Worm (Caenorhabditis elegans) whole organism, L4 larva: Measurements from ENCODE around the gene F35H10.2.
A peak's percentile ranks its signal among the peaks of the same experiment; 100 is the strongest.

Source experiments
- T20F7.1 ChIP-seq: fragments of 200-800 bp; sonication (Bioruptor generic); optimal IDR thresholded peaks from 2 replicates; lab custom pipeline; 2018; ENCODE audit warnings: mild to moderate bottlenecking, missing genetic modification characterization, missing compliant biosample characterization
- ama-1 ChIP-seq: fragments of 150-350 bp; optimal IDR thresholded peaks from 2 replicates; lab custom pipeline; 2014; ENCODE audit warnings: inconsistent platforms, mixed read lengths
- arid-1 ChIP-seq: fragments of 200-800 bp; sonication (Bioruptor generic); conservative IDR thresholded peaks from 2 replicates; pipeline ENCODE4 v1.3.6; 2022; ENCODE audit warnings: missing genetic modification reagents, missing genetic modification characterization, missing compliant biosample characterization
- ceh-28 ChIP-seq: fragments of 150-350 bp; optimal IDR thresholded peaks from 2 replicates; lab custom pipeline; 2014; ENCODE audit warnings: missing biosample characterization, missing genetic modification reagents, missing genetic modification characterization
- ceh-44 ChIP-seq: fragments of 200-800 bp; sonication (Bioruptor generic); IDR thresholded peaks from 2 replicates; pipeline ENCODE4 v1.3.6; 2022; ENCODE audit warnings: missing genetic modification reagents, missing genetic modification characterization, missing compliant biosample characterization
- ceh-62 ChIP-seq: sonication (generic microtip); optimal IDR thresholded peaks from 2 replicates; lab custom pipeline; 2017; ENCODE audit warnings: missing biosample characterization, missing genetic modification characterization
- daf-12 ChIP-seq: fragments of 150-350 bp; optimal IDR thresholded peaks from 2 replicates; lab custom pipeline; 2014; ENCODE audit warnings: missing biosample characterization, missing genetic modification reagents, missing genetic modification characterization
- daf-16 ChIP-seq, 3 experiments: sonication (generic microtip); optimal IDR thresholded peaks; 2 replicates each; lab custom pipeline; 2016 to 2017; ENCODE audit warnings: missing genetic modification characterization in 3 of 3, missing genetic modification reagents in 3 of 3, mild to moderate bottlenecking in 2 of 3, missing compliant biosample characterization in 2 of 3, missing biosample characterization in 1 of 3, moderate library complexity in 1 of 3
- dpl-1 ChIP-seq: fragments of 150-350 bp; optimal IDR thresholded peaks from 2 replicates; lab custom pipeline; 2014; ENCODE audit warnings: missing biosample characterization, missing genetic modification reagents, missing genetic modification characterization
- dve-1 ChIP-seq: sonication (generic microtip); optimal IDR thresholded peaks from 2 replicates; lab custom pipeline; 2017; ENCODE audit warnings: antibody characterized with exemption, mild to moderate bottlenecking, missing genetic modification characterization, missing compliant biosample characterization; ENCODE audit not compliant: insufficient read depth
- egl-27 ChIP-seq: sonication (generic microtip); optimal IDR thresholded peaks from 3 replicates; lab custom pipeline; 2017; ENCODE audit warnings: missing biosample characterization, missing genetic modification reagents, missing genetic modification characterization
- hlh-11 ChIP-seq: fragments of 200-800 bp; sonication (Bioruptor generic); optimal IDR thresholded peaks from 2 replicates; lab custom pipeline; 2018; ENCODE audit warnings: mild to moderate bottlenecking, missing genetic modification characterization, missing compliant biosample characterization
- hlh-30 ChIP-seq: sonication (generic microtip); optimal IDR thresholded peaks from 2 replicates; lab custom pipeline; 2017; ENCODE audit warnings: antibody characterized with exemption, mild to moderate bottlenecking, missing genetic modification characterization, missing compliant biosample characterization; ENCODE audit not compliant: insufficient read depth
- lim-7 ChIP-seq: fragments of 200-800 bp; sonication (Bioruptor generic); IDR thresholded peaks from 2 replicates; pipeline ENCODE4 v1.3.6; 2022; ENCODE audit warnings: missing genetic modification characterization, missing compliant biosample characterization
- lin-13 ChIP-seq: fragments of 150-350 bp; optimal IDR thresholded peaks from 2 replicates; lab custom pipeline; 2014; ENCODE audit warnings: missing biosample characterization, missing genetic modification reagents, missing genetic modification characterization
- lin-15B ChIP-seq: fragments of 150-350 bp; sonication (generic microtip); optimal IDR thresholded peaks from 3 replicates; lab custom pipeline; 2014; ENCODE audit warnings: missing biosample characterization, missing genetic modification characterization
- lin-38 ChIP-seq: fragments of 200-800 bp; sonication (Bioruptor generic); IDR thresholded peaks from 2 replicates; pipeline ENCODE4 v1.3.6; 2022; ENCODE audit warnings: missing genetic modification reagents, missing genetic modification characterization, missing compliant biosample characterization
- lir-3 ChIP-seq: sonication (generic microtip); optimal IDR thresholded peaks from 2 replicates; lab custom pipeline; 2016; ENCODE audit warnings: mild to moderate bottlenecking, missing genetic modification characterization, missing compliant biosample characterization
- lsy-2 ChIP-seq, 2 experiments: fragments of 150-350 bp in 1 of 2; sonication (generic microtip) in 1 of 2; optimal IDR thresholded peaks; 2 replicates each; lab custom pipeline; 2014 to 2017; ENCODE audit warnings: missing biosample characterization in 2 of 2, missing genetic modification characterization in 2 of 2
- mdl-1 ChIP-seq, 2 experiments: fragments of 150-350 bp in 1 of 2; sonication (generic microtip) in 1 of 2; optimal IDR thresholded peaks; 2 replicates each; lab custom pipeline; 2014 to 2017; ENCODE audit warnings: missing biosample characterization in 2 of 2, missing genetic modification characterization in 2 of 2
- mep-1 ChIP-seq: fragments of 150-350 bp; sonication (generic microtip); optimal IDR thresholded peaks from 3 replicates; lab custom pipeline; 2014; ENCODE audit warnings: missing biosample characterization, missing genetic modification characterization
- mes-2 ChIP-seq: sonication (generic microtip); optimal IDR thresholded peaks from 2 replicates; lab custom pipeline; 2016; ENCODE audit warnings: missing genotype, mild to moderate bottlenecking, missing genetic modification characterization, missing compliant biosample characterization; ENCODE audit not compliant: poor library complexity, severe bottlenecking
- nhr-102 ChIP-seq: sonication (generic microtip); optimal IDR thresholded peaks from 2 replicates; lab custom pipeline; 2016; ENCODE audit warnings: mild to moderate bottlenecking, missing genetic modification characterization, moderate library complexity, missing compliant biosample characterization
- nhr-25 ChIP-seq: sonication (generic microtip); optimal IDR thresholded peaks from 2 replicates; lab custom pipeline; 2017; ENCODE audit warnings: missing genetic modification characterization, mild to moderate bottlenecking, missing compliant biosample characterization, antibody characterized with exemption, moderate library complexity, borderline replicate concordance; ENCODE audit not compliant: insufficient read depth
- nhr-28 ChIP-seq: fragments of 150-350 bp; optimal IDR thresholded peaks from 2 replicates; lab custom pipeline; 2014; ENCODE audit warnings: missing biosample characterization, missing genetic modification characterization
- nhr-42 ChIP-seq: fragments of 200-800 bp; sonication (Bioruptor generic); IDR thresholded peaks from 2 replicates; pipeline ENCODE4 v1.3.6; 2022; ENCODE audit warnings: missing genetic modification characterization, missing compliant biosample characterization
- nhr-6 ChIP-seq: fragments of 150-350 bp; optimal IDR thresholded peaks from 2 replicates; lab custom pipeline; 2014; ENCODE audit warnings: missing biosample characterization, missing genetic modification characterization
- pha-4 ChIP-seq, 2 experiments: fragments of 150-350 bp in 1 of 2; fragments of 200-800 bp in 1 of 2; sonication (Bioruptor generic) in 1 of 2; IDR thresholded peaks in 1 of 2; optimal IDR thresholded peaks in 1 of 2; 2 replicates each; pipeline versions ENCODE4 v1.3.6 to Lab custom; 2014 to 2022; ENCODE audit warnings: missing genetic modification characterization in 2 of 2, missing genetic modification reagents in 2 of 2, missing biosample characterization in 1 of 2, missing compliant biosample characterization in 1 of 2
- rbr-2 ChIP-seq: sonication (generic microtip); optimal IDR thresholded peaks from 2 replicates; lab custom pipeline; 2016; ENCODE audit warnings: missing genotype, missing genetic modification characterization, missing compliant biosample characterization
- saeg-2 ChIP-seq: fragments of 200-800 bp; sonication (Bioruptor generic); IDR thresholded peaks from 2 replicates; pipeline ENCODE4 v1.3.6; 2022; ENCODE audit warnings: missing genetic modification reagents, missing genetic modification characterization, missing compliant biosample characterization
- unc-130 ChIP-seq: sonication (generic microtip); optimal IDR thresholded peaks from 2 replicates; lab custom pipeline; 2016; ENCODE audit warnings: missing genetic modification reagents, missing genetic modification characterization, missing compliant biosample characterization
- unc-39 ChIP-seq: sonication (generic microtip); optimal IDR thresholded peaks from 2 replicates; lab custom pipeline; 2017; ENCODE audit warnings: missing biosample characterization, missing genetic modification characterization
- unc-62 ChIP-seq, 3 experiments: fragments of 150-350 bp in 1 of 3; sonication (generic microtip); optimal IDR thresholded peaks in 2 of 3; peaks in 1 of 3; 1 replicate in 1 of 3; 2 replicates in 2 of 3; lab custom pipeline; 2014 to 2017; ENCODE audit warnings: missing biosample characterization in 3 of 3, missing genetic modification characterization in 3 of 3, missing genetic modification reagents in 3 of 3, missing genotype in 1 of 3
- zip-11 ChIP-seq: fragments of 200-800 bp; sonication (Bioruptor generic); IDR thresholded peaks from 2 replicates; pipeline ENCODE4 v1.3.6; 2022; ENCODE audit warnings: missing genetic modification characterization, missing compliant biosample characterization
- zip-2 ChIP-seq: fragments of 150-350 bp; optimal IDR thresholded peaks from 2 replicates; lab custom pipeline; 2014; ENCODE audit warnings: missing biosample characterization, missing genetic modification characterization

Gene F35H10.2

DNA sequence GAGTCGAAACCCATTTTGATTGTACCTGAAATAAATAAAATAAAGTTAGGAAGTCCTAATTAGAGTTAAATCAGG lies 39.7 kb upstream of the F35H10.2 start, which contains the start of gene nucl-1:
Gene nucl-1 (minus strand): TSS at position 26 of the 75 bp plus-strand sequence.
- no peak for TF ChIP-seq nhr-42 (GFP tag; lab: Robert Waterston, UW)
- TF ChIP-seq lsy-2 (tag; optimal IDR thresholded peaks at IDR 0.05; lab: Kevin White, UChicago), result no peak
- TF ChIP-seq, all 104 proteins: peak for 0

ce11 chrIV:8289580-8290323 lies 39.3 kb upstream of the F35H10.2 start, which contains the start of gene daf-31:
daf-31 (plus strand) TSS chrIV:8290273.
- TF ChIP-seq lsy-2 (tag; optimal IDR thresholded peaks at IDR 0.05; lab: Kevin White, UChicago), result peak in 1 of 2 experiments; percentile 75
- peak; percentile 7 for TF ChIP-seq ama-1 (lab: Kevin White, UChicago)
- peak; percentile 36 for TF ChIP-seq dve-1
- TF ChIP-seq lin-15B (tag; lab: Kevin White, UChicago), result no peak
- TF ChIP-seq unc-130 (GFP tag; lab: Kevin White, UChicago), result no peak
- TF ChIP-seq mes-2 (tag; lab: Kevin White, UChicago), result peak; percentile 77
- peak; percentile 50 for TF ChIP-seq lin-38 (GFP tag; lab: Robert Waterston, UW)
- peak; percentile 3 for TF ChIP-seq nhr-28 (tag; lab: Kevin White, UChicago)
- no peak for TF ChIP-seq saeg-2 (GFP tag; lab: Robert Waterston, UW)
- peak; percentile 60 for TF ChIP-seq mep-1 (tag; lab: Kevin White, UChicago)
- TF ChIP-seq ceh-62 (tag; lab: Kevin White, UChicago), result no peak
- TF ChIP-seq lin-13 (GFP tag; lab: Kevin White, UChicago), result peak; percentile 24
- peak; percentile 26 for TF ChIP-seq T20F7.1 (GFP tag; lab: Kevin White, UChicago)
- no peak for TF ChIP-seq nhr-102 (tag; lab: Kevin White, UChicago)
- peak; percentile 23 for TF ChIP-seq hlh-30 (tag; lab: Kevin White, UChicago)
- no peak for TF ChIP-seq zip-11
- peak; percentile 36 for TF ChIP-seq rbr-2 (tag; lab: Kevin White, UChicago)
- TF ChIP-seq dpl-1 (GFP tag; lab: Kevin White, UChicago), result peak; percentile 57
- TF ChIP-seq mdl-1 (tag; optimal IDR thresholded peaks at IDR 0.05; lab: Kevin White, UChicago), result peak in 1 of 2 experiments; percentile 17
- TF ChIP-seq egl-27 (tag; lab: Kevin White, UChicago), result no peak
- TF ChIP-seq daf-16 (GFP tag; optimal IDR thresholded peaks at IDR 0.05; lab: Kevin White, UChicago), result no peak
- TF ChIP-seq daf-16 (tag; optimal IDR thresholded peaks at IDR 0.05; lab: Kevin White, UChicago), result peak; percentile 50
- no peak for TF ChIP-seq unc-62 (GFP tag; optimal IDR thresholded peaks at IDR 0.05 in 1 of 2; lab: Kevin White, UChicago)
- no peak for TF ChIP-seq unc-62 (tag; optimal IDR thresholded peaks at IDR 0.05; lab: Kevin White, UChicago)
- TF ChIP-seq lim-7 (GFP tag; lab: Robert Waterston, UW), result no peak
- TF ChIP-seq pha-4 (GFP tag; IDR thresholded peaks at IDR 0.05; lab: Robert Waterston, UW), result no peak
- peak; percentile 39 for TF ChIP-seq pha-4 (tag; optimal IDR thresholded peaks at IDR 0.05; lab: Kevin White, UChicago)
- no peak for TF ChIP-seq arid-1
- no peak for TF ChIP-seq zip-2 (tag; lab: Kevin White, UChicago)
- TF ChIP-seq lir-3 (tag; lab: Kevin White, UChicago), result no peak
- TF ChIP-seq nhr-25 (tag; lab: Kevin White, UChicago), result no peak
- TF ChIP-seq daf-12, result no peak
- TF ChIP-seq unc-39 (tag; lab: Kevin White, UChicago), result no peak
- TF ChIP-seq ceh-28 (tag; lab: Kevin White, UChicago), result peak; percentile 4
- peak; percentile 0 for TF ChIP-seq hlh-11 (tag; lab: Kevin White, UChicago)
- TF ChIP-seq nhr-6 (tag; lab: Kevin White, UChicago), result peak; percentile 56

DNA sequence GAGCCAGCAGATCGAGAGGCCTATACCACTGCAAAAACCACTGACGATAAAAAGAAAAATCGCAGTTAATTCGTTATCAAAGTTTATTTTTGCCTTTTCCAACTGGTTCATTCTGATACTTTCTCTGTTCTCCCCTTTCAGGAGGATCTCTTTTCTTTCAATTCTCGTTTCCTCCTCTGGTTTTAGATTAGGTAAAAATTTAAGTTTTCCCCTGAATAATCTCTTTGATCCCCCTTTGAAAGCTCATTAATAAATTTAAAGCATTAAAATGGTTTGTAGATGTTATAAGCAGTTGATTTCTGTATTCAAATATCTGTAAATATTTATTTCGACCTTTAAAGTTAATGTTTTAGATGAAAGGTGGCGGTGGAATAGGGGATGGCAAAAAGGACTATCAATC lies 37.8 kb upstream of the F35H10.2 start, which contains the start of gene K07H8.2:
Gene K07H8.2 (plus strand): TSS at position 301 of the 400 bp plus-strand sequence.
- no peak for TF ChIP-seq ceh-44
